Fruit fly (Drosophila melanogaster) whole organism, embryonic: ENCODE data around the gene CG7366.

ENCODE experiments used
- Antp ChIP-seq: fragments of 200-800 bp; sonication (Bioruptor generic); optimal IDR thresholded peaks from 3 replicates; lab custom pipeline; 2016; ENCODE audit warnings: missing biosample characterization, missing genetic modification characterization
- CG10209 ChIP-seq: fragments of 200-800 bp; sonication (Bioruptor generic); optimal IDR thresholded peaks from 3 replicates; lab custom pipeline; 2017; ENCODE audit warnings: missing biosample characterization, mild to moderate bottlenecking, missing genetic modification characterization, missing genetic modification reagents
- CG10267 ChIP-seq: fragments of 200-800 bp; sonication (Bioruptor generic); optimal IDR thresholded peaks from 2 replicates; lab custom pipeline; 2018; ENCODE audit warnings: missing biosample characterization, mild to moderate bottlenecking, missing genetic modification characterization, moderate library complexity
- CG10543 ChIP-seq: fragments of 200-800 bp; sonication (Bioruptor generic); optimal IDR thresholded peaks from 3 replicates; lab custom pipeline; 2017; ENCODE audit warnings: missing biosample characterization, mild to moderate bottlenecking, missing genetic modification characterization, moderate library complexity
- CG12299 ChIP-seq: fragments of 200-800 bp; sonication (Bioruptor generic); optimal IDR thresholded peaks from 2 replicates; lab custom pipeline; 2018; ENCODE audit warnings: missing biosample characterization, mild to moderate bottlenecking, missing genetic modification characterization
- CG13287 ChIP-seq: fragments of 200-800 bp; sonication (Bioruptor generic); IDR thresholded peaks from 2 replicates; pipeline ENCODE4 v1.3.6; 2022; ENCODE audit warnings: missing biosample characterization, missing genetic modification characterization; ENCODE audit not compliant: partially characterized antibody
- CG15011 ChIP-seq: fragments of 200-800 bp; sonication (Bioruptor generic); optimal IDR thresholded peaks from 3 replicates; lab custom pipeline; 2018; ENCODE audit warnings: missing biosample characterization, mild to moderate bottlenecking, missing genetic modification characterization
- CG15479 ChIP-seq: fragments of 200-800 bp; sonication (Bioruptor generic); optimal IDR thresholded peaks from 3 replicates; lab custom pipeline; 2019; ENCODE audit warnings: missing biosample characterization, mild to moderate bottlenecking, missing genetic modification characterization, moderate library complexity
- CG15514 ChIP-seq: fragments of 200-800 bp; sonication (Bioruptor generic); optimal IDR thresholded peaks from 3 replicates; lab custom pipeline; 2017; ENCODE audit warnings: missing biosample characterization, missing genetic modification characterization, mild to moderate bottlenecking, moderate library complexity, missing genetic modification reagents
- CG16863 ChIP-seq: fragments of 200-800 bp; sonication (Bioruptor generic); optimal IDR thresholded peaks from 3 replicates; lab custom pipeline; 2016; ENCODE audit warnings: missing biosample characterization, missing genetic modification characterization
- CG17612 ChIP-seq: fragments of 200-800 bp; sonication (Bioruptor generic); IDR thresholded peaks from 2 replicates; pipeline ENCODE4 v1.3.6; 2022; ENCODE audit warnings: missing biosample characterization, missing genetic modification characterization
- CG3838 ChIP-seq: fragments of 200-800 bp; sonication (Bioruptor generic); optimal IDR thresholded peaks from 3 replicates; lab custom pipeline; 2016; ENCODE audit warnings: missing biosample characterization, missing genetic modification characterization
- CG3847 ChIP-seq: fragments of 200-800 bp; sonication (Bioruptor generic); IDR thresholded peaks from 2 replicates; pipeline ENCODE4 v1.3.6; 2022; ENCODE audit warnings: missing biosample characterization, missing genetic modification characterization
- CG43689 ChIP-seq: fragments of 200-800 bp; sonication (Bioruptor generic); IDR thresholded peaks from 2 replicates; pipeline ENCODE4 v1.3.6; 2022; ENCODE audit warnings: missing biosample characterization, missing genetic modification characterization
- CG4617 ChIP-seq: fragments of 200-800 bp; sonication (Bioruptor generic); optimal IDR thresholded peaks from 3 replicates; lab custom pipeline; 2016; ENCODE audit warnings: missing biosample characterization, missing genetic modification characterization, borderline replicate concordance
- CG6791 ChIP-seq: fragments of 200-800 bp; sonication (Bioruptor generic); IDR thresholded peaks from 3 replicates; pipeline ENCODE4 v1.3.6; 2022; ENCODE audit warnings: missing biosample characterization, missing genetic modification characterization; ENCODE audit not compliant: partially characterized antibody
- CG7357 ChIP-seq: fragments of 200-800 bp; sonication (Bioruptor generic); IDR thresholded peaks from 3 replicates; pipeline ENCODE4 v1.3.6; 2022; ENCODE audit warnings: missing biosample characterization, missing genetic modification characterization
- CG8089 ChIP-seq: fragments of 200-800 bp; sonication (Bioruptor generic); optimal IDR thresholded peaks from 3 replicates; lab custom pipeline; 2016; ENCODE audit warnings: missing biosample characterization, missing genetic modification characterization
- CG8944 ChIP-seq: fragments of 200-800 bp; sonication (Bioruptor generic); optimal IDR thresholded peaks from 3 replicates; lab custom pipeline; 2016; ENCODE audit warnings: missing biosample characterization, missing genetic modification characterization
- CG9609 ChIP-seq: fragments of 200-800 bp; sonication (Bioruptor generic); optimal IDR thresholded peaks from 3 replicates; lab custom pipeline; 2016; ENCODE audit warnings: missing biosample characterization, missing genetic modification characterization
- CHES-1-like ChIP-seq: fragments of 200-800 bp; sonication (Bioruptor generic); optimal IDR thresholded peaks from 2 replicates; lab custom pipeline; 2016; ENCODE audit warnings: missing biosample characterization, missing genetic modification characterization
- CkIIα-i1 ChIP-seq: fragments of 200-800 bp; sonication (Bioruptor generic); IDR thresholded peaks from 2 replicates; pipeline ENCODE4 v1.3.6; 2022; ENCODE audit warnings: missing biosample characterization, missing genetic modification characterization
- D ChIP-seq, 2 experiments: fragments of 200-800 bp in 1 of 2; fragments of >200 bp in 1 of 2; sonication (Bioruptor generic) in 1 of 2; optimal IDR thresholded peaks; 2 replicates in 1 of 2; 3 replicates in 1 of 2; lab custom pipeline; 2017; ENCODE audit warnings: mild to moderate bottlenecking in 1 of 2, missing biosample characterization in 1 of 2, missing genetic modification characterization in 1 of 2, missing genetic modification reagents in 1 of 2
- H2.0 ChIP-seq: fragments of 200-800 bp; sonication (Bioruptor generic); IDR thresholded peaks from 2 replicates; pipeline ENCODE4 v1.3.6; 2022; ENCODE audit warnings: missing biosample characterization, missing genetic modification characterization
- HmgD ChIP-seq: fragments of 200-800 bp; sonication (Bioruptor generic); optimal IDR thresholded peaks from 3 replicates; lab custom pipeline; 2016; ENCODE audit warnings: missing biosample characterization, missing genetic modification characterization
- Hmx ChIP-seq: fragments of 200-800 bp; sonication (Bioruptor generic); optimal IDR thresholded peaks from 2 replicates; lab custom pipeline; 2016; ENCODE audit warnings: missing biosample characterization, missing genetic modification characterization
- Jarid2 ChIP-seq: fragments of 200-800 bp; sonication (Bioruptor generic); optimal IDR thresholded peaks from 3 replicates; lab custom pipeline; 2017; ENCODE audit warnings: mild to moderate bottlenecking, missing biosample characterization, missing genetic modification reagents, missing genetic modification characterization
- MTF-1 ChIP-seq: fragments of 200-800 bp; sonication (Bioruptor generic); optimal IDR thresholded peaks from 2 replicates; lab custom pipeline; 2018; ENCODE audit warnings: missing biosample characterization, mild to moderate bottlenecking, missing genetic modification characterization, borderline replicate concordance
- Med ChIP-seq: fragments of 200-800 bp; sonication (Bioruptor generic); peaks from one replicate; lab custom pipeline; 2016; ENCODE audit warnings: missing biosample characterization, missing genetic modification characterization, mild to moderate bottlenecking, inconsistent platforms, moderate library complexity
- Ravus ChIP-seq: fragments of 200-800 bp; sonication (Bioruptor generic); IDR thresholded peaks from 2 replicates; pipeline ENCODE4 v1.3.6; 2022; ENCODE audit warnings: missing biosample characterization, missing genetic modification characterization
- Spps ChIP-seq: fragments of 200-800 bp; sonication (Bioruptor generic); optimal IDR thresholded peaks from 2 replicates; lab custom pipeline; 2018; ENCODE audit warnings: missing biosample characterization, mild to moderate bottlenecking, missing genetic modification characterization
- Sry-δ ChIP-seq: fragments of 200-800 bp; sonication (Bioruptor generic); optimal IDR thresholded peaks from 2 replicates; lab custom pipeline; 2016; ENCODE audit warnings: missing biosample characterization, missing genetic modification characterization
- bcd ChIP-seq: fragments of 200-800 bp; sonication (Bioruptor generic); optimal IDR thresholded peaks from 2 replicates; lab custom pipeline; 2017; ENCODE audit warnings: missing biosample characterization, mild to moderate bottlenecking, missing genetic modification characterization
- da ChIP-seq: fragments of 200-800 bp; sonication (Bioruptor generic); optimal IDR thresholded peaks from 2 replicates; lab custom pipeline; 2016; ENCODE audit warnings: missing biosample characterization, missing genetic modification characterization
- eyg ChIP-seq: fragments of 200-800 bp; sonication (Bioruptor generic); optimal IDR thresholded peaks from 3 replicates; lab custom pipeline; 2016; ENCODE audit warnings: missing biosample characterization, missing genetic modification characterization
- fd96Cb ChIP-seq: fragments of 200-800 bp; sonication (Bioruptor generic); optimal IDR thresholded peaks from 2 replicates; lab custom pipeline; 2018; ENCODE audit warnings: missing biosample characterization, mild to moderate bottlenecking, missing genetic modification characterization, moderate library complexity
- gcm2 ChIP-seq: fragments of 200-800 bp; sonication (Bioruptor generic); optimal IDR thresholded peaks from 2 replicates; lab custom pipeline; 2016; ENCODE audit warnings: missing biosample characterization, missing genetic modification characterization
- grau ChIP-seq: fragments of 200-800 bp; optimal IDR thresholded peaks from 3 replicates; lab custom pipeline; 2019; ENCODE audit warnings: missing biosample characterization, mild to moderate bottlenecking, missing genetic modification characterization, moderate library complexity
- hth ChIP-seq: fragments of >200 bp; optimal IDR thresholded peaks from 2 replicates; lab custom pipeline; 2017; ENCODE audit warnings: inconsistent platforms
- mam ChIP-seq: fragments of 200-800 bp; sonication (Bioruptor generic); optimal IDR thresholded peaks from 3 replicates; lab custom pipeline; 2016; ENCODE audit warnings: missing biosample characterization, missing genetic modification characterization
- nau ChIP-seq: fragments of 200-800 bp; sonication (Bioruptor generic); optimal IDR thresholded peaks from 3 replicates; lab custom pipeline; 2017; ENCODE audit warnings: missing biosample characterization, mild to moderate bottlenecking, missing genetic modification characterization, missing genetic modification reagents
- odd ChIP-seq: fragments of 200-800 bp; sonication (Bioruptor generic); optimal IDR thresholded peaks from 2 replicates; lab custom pipeline; 2017; ENCODE audit warnings: missing biosample characterization, mild to moderate bottlenecking, missing genetic modification characterization
- peb ChIP-seq: fragments of 200-800 bp; sonication (Bioruptor generic); IDR thresholded peaks from 2 replicates; pipeline ENCODE4 v1.3.6; 2022; ENCODE audit warnings: missing biosample characterization, missing genetic modification characterization
- sug ChIP-seq: fragments of 200-800 bp; optimal IDR thresholded peaks from 2 replicates; lab custom pipeline; 2019; ENCODE audit warnings: missing biosample characterization, mild to moderate bottlenecking, missing genetic modification characterization, moderate library complexity
- trem ChIP-seq: fragments of 200-800 bp; optimal IDR thresholded peaks from 3 replicates; lab custom pipeline; 2019; ENCODE audit warnings: missing biosample characterization, mild to moderate bottlenecking, missing genetic modification characterization, moderate library complexity
- tx ChIP-seq: fragments of 200-800 bp; sonication (Bioruptor generic); optimal IDR thresholded peaks from 2 replicates; lab custom pipeline; 2016; ENCODE audit warnings: missing biosample characterization, missing genetic modification characterization
- unpg ChIP-seq: fragments of 200-800 bp; sonication (Bioruptor generic); optimal IDR thresholded peaks from 3 replicates; lab custom pipeline; 2018; ENCODE audit warnings: missing biosample characterization, mild to moderate bottlenecking, missing genetic modification characterization, moderate library complexity
- usp ChIP-seq: fragments of >200 bp; optimal IDR thresholded peaks from 2 replicates; lab custom pipeline; 2017; ENCODE audit warnings: missing biosample characterization, missing genetic modification characterization
- wor ChIP-seq: fragments of 200-800 bp; sonication (Bioruptor generic); IDR thresholded peaks from 2 replicates; pipeline ENCODE4 v1.3.6; 2022; ENCODE audit warnings: missing biosample characterization, missing genetic modification characterization

Gene CG7366

dm6 chr3L:8153206-8153996, 48.8 kb downstream of the CG7366 start (continued):
- TF ChIP-seq odd (GFP tag; lab: Kevin White, UChicago) (no peak), sug (tag; lab: Kevin White, UChicago) (no peak), CG16863 (peak; percentile 37), CG15011 (peak; percentile 4), H2.0 (GFP tag; lab: Robert Waterston, UW) (peak; percentile 72; the same call in 1 of the 2 replicates), CG10543 (GFP tag; lab: Kevin White, UChicago) (no peak), Spps (tag; lab: Kevin White, UChicago) (no peak), CG7357 (GFP tag; lab: Robert Waterston, UW) (no peak), HmgD (GFP tag; lab: Kevin White, UChicago) (no peak), grau (tag; lab: Kevin White, UChicago) (peak; percentile 56), CHES-1-like (GFP tag; lab: Kevin White, UChicago) (no peak), gcm2 (GFP tag; lab: Kevin White, UChicago) (no peak), Jarid2 (GFP tag; lab: Kevin White, UChicago) (no peak), fd96Cb (peak; percentile 63), CG8944 (GFP tag; lab: Kevin White, UChicago) (peak; percentile 42), CG10267 (tag; lab: Kevin White, UChicago) (peak; percentile 35), CG10209 (GFP tag; lab: Kevin White, UChicago) (peak; percentile 58), CG6791 (GFP tag; lab: Robert Waterston, UW) (no peak), mam (GFP tag; lab: Kevin White, UChicago) (peak; percentile 18), Med (peak; percentile 84), CG17612 (GFP tag; lab: Robert Waterston, UW) (no peak), MTF-1 (GFP tag; lab: Kevin White, UChicago) (no peak), CG15479 (GFP tag; lab: Kevin White, UChicago) (no peak), Antp (GFP tag; lab: Kevin White, UChicago) (peak; percentile 32), CG15514 (GFP tag; lab: Kevin White, UChicago) (peak; percentile 29), CkIIα-i1 (GFP tag; lab: Robert Waterston, UW) (no peak), nau (peak; percentile 62), Ravus (GFP tag; lab: Robert Waterston, UW) (no peak), trem (tag; lab: Kevin White, UChicago) (no peak), CG4617 (GFP tag; lab: Kevin White, UChicago) (peak; percentile 12), wor (GFP tag; lab: Robert Waterston, UW) (peak; percentile 39; the same call in 1 of the 2 replicates), hth (no peak), CG9609 (GFP tag; lab: Kevin White, UChicago) (peak; percentile 44), CG12299 (tag; lab: Kevin White, UChicago) (no peak), Hmx (GFP tag; lab: Kevin White, UChicago) (no peak), CG13287 (no peak), unpg (GFP tag; lab: Kevin White, UChicago) (peak; percentile 40), eyg (GFP tag; lab: Kevin White, UChicago) (no peak), CG43689 (GFP tag; lab: Robert Waterston, UW) (no peak; the same call in 1 of the 2 replicates), D (optimal IDR thresholded peaks at IDR 0.05; lab: Kevin White, UChicago) (no peak), D (GFP tag; optimal IDR thresholded peaks at IDR 0.05; lab: Kevin White, UChicago) (peak; percentile 30), bcd (peak; percentile 41), CG3847 (GFP tag; lab: Robert Waterston, UW) (0 out of 2 replicates have a peak, but pooled peaks have one; percentile 32), usp (no peak), CG8089 (peak; percentile 22), tx (GFP tag; lab: Kevin White, UChicago) (no peak), Sry-δ (peak; percentile 7), peb (no peak; the same call in 1 of the 2 replicates), da (no peak), CG3838 (GFP tag; lab: Kevin White, UChicago) (no peak)
